Fruit fly (Drosophila melanogaster): Measurements from ENCODE around the gene CG31677.

dm6 chr2L:20647240-20647908, 43.4 kb upstream of the CG31677 start:
- TF ChIP-seq tai (GFP tag; optimal IDR thresholded peaks at IDR 0.05) = no peak
- TF ChIP-seq Hr83 (GFP tag; optimal IDR thresholded peaks at IDR 0.05; ENCODE audit: poor library complexity, severe bottlenecking) = no peak
- TF ChIP-seq Hr78 (GFP tag; optimal IDR thresholded peaks at IDR 0.05) = no peak
- peak; percentile 6 for TF ChIP-seq CG32264 (GFP tag; optimal IDR thresholded peaks at IDR 0.05)
- TF ChIP-seq pan (optimal IDR thresholded peaks at IDR 0.05) = no peak
- TF ChIP-seq lola (GFP tag; optimal IDR thresholded peaks at IDR 0.05) = no peak
- TF ChIP-seq dmrt93B (GFP tag; optimal IDR thresholded peaks at IDR 0.05) = no peak
- TF ChIP-seq h (GFP tag; optimal IDR thresholded peaks at IDR 0.05) = peak; percentile 11
- no peak for TF ChIP-seq br (GFP tag; optimal IDR thresholded peaks at IDR 0.05)
- no peak for TF ChIP-seq Myc (optimal IDR thresholded peaks at IDR 0.05)

Data from whole organism, wandering third instar larva.